Worm (Caenorhabditis elegans): ENCODE measurements around the gene cyp-35A2.

Gene cyp-35A2

DNA sequence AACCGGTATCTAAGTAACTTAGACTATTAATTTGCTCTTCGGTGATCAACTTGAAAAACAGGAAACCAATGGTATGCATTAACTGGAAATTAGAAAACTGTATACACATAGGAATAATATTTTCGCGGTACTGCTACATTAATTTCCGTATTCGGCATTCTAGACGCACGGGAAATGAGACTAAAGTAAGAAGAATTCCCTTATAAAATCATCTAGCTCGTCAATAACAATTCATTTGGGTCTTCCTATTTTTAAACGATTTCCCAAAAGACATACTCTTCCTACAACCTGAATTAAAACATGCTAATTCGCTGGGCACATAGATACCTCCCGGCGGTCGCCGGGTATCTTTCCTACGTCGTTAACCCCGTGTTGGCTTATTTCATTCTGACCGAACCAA lies 38.4 kb upstream of the cyp-35A2 start, which contains the start of gene srj-13:
srj-13 (plus strand) TSS at position 301 of the 400 bp plus-strand sequence.
- no peak for TF ChIP-seq aly-1 (tag; optimal IDR thresholded peaks at IDR 0.05)
- no peak for TF ChIP-seq tbx-11 (GFP tag; IDR thresholded peaks at IDR 0.05)
- TF ChIP-seq B0310.2 (tag; optimal IDR thresholded peaks at IDR 0.05) = no peak
- no peak for TF ChIP-seq hmbx-1 (tag; optimal IDR thresholded peaks at IDR 0.05)
- TF ChIP-seq ceh-36 (tag; optimal IDR thresholded peaks at IDR 0.05) = no peak
- no peak for TF ChIP-seq flt-1 (GFP tag; IDR thresholded peaks at IDR 0.05)
- no peak for TF ChIP-seq hmg-4 (GFP tag; optimal IDR thresholded peaks at IDR 0.05)
- TF ChIP-seq sea-1 (GFP tag; conservative IDR thresholded peaks at IDR 0.05) = no peak
- no peak for TF ChIP-seq F13C5.2 (tag; optimal IDR thresholded peaks at IDR 0.05)
- TF ChIP-seq ceh-13 (GFP tag; optimal IDR thresholded peaks at IDR 0.05) = no peak
- no peak for TF ChIP-seq ama-1 (optimal IDR thresholded peaks at IDR 0.05)
- TF ChIP-seq ets-7 (tag; optimal IDR thresholded peaks at IDR 0.05) = no peak
- no peak for TF ChIP-seq pes-1 (GFP tag; IDR thresholded peaks at IDR 0.05)
- no peak for TF ChIP-seq tbx-37 (GFP tag; conservative IDR thresholded peaks at IDR 0.05)
- no peak for TF ChIP-seq hnd-1 (tag; optimal IDR thresholded peaks at IDR 0.05)

DNA sequence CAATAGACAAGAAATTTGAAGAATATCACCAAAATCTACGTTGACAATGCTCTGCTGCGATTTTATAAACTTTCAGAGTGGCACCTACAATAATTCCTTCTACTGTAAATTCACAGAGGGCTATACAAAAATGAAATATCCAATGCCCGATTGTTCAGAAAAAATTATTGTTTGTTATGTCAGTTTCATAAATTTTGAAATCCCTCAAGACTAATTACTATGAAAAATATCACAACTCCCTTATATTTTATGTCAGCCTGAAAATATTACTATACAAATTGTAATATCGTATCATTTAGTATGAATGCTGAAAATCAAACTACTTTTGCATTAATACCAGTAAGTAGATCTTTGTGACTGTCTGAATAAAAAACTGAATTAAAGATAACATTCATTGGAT lies 36.6 kb upstream of the cyp-35A2 start, which contains the start of gene srx-60:
srx-60 (plus strand) TSS at position 301 of the 400 bp plus-strand sequence.
- no peak for TF ChIP-seq tbx-11 (GFP tag; IDR thresholded peaks at IDR 0.05)
- no peak for TF ChIP-seq ets-7 (tag; optimal IDR thresholded peaks at IDR 0.05)
- no peak for TF ChIP-seq pes-1 (GFP tag; IDR thresholded peaks at IDR 0.05)
- TF ChIP-seq sea-1 (GFP tag; conservative IDR thresholded peaks at IDR 0.05) = no peak
- no peak for TF ChIP-seq hnd-1 (tag; optimal IDR thresholded peaks at IDR 0.05)
- TF ChIP-seq B0310.2 (tag; optimal IDR thresholded peaks at IDR 0.05) = no peak
- TF ChIP-seq tra-4 (tag; optimal IDR thresholded peaks at IDR 0.05) = no peak
- TF ChIP-seq scrt-1 (GFP tag; IDR thresholded peaks at IDR 0.05) = no peak
- TF ChIP-seq ceh-13 (GFP tag; optimal IDR thresholded peaks at IDR 0.05) = no peak
- TF ChIP-seq hmg-4 (GFP tag; optimal IDR thresholded peaks at IDR 0.05) = no peak
- no peak for TF ChIP-seq ama-1 (optimal IDR thresholded peaks at IDR 0.05)
- TF ChIP-seq hmbx-1 (tag; optimal IDR thresholded peaks at IDR 0.05) = no peak
- no peak for TF ChIP-seq F13C5.2 (tag; optimal IDR thresholded peaks at IDR 0.05)
- TF ChIP-seq ceh-36 (tag; optimal IDR thresholded peaks at IDR 0.05) = no peak
- TF ChIP-seq flt-1 (GFP tag; IDR thresholded peaks at IDR 0.05) = no peak
- no peak for TF ChIP-seq aly-1 (tag; optimal IDR thresholded peaks at IDR 0.05)
- no peak for TF ChIP-seq tbx-37 (GFP tag; conservative IDR thresholded peaks at IDR 0.05)

DNA sequence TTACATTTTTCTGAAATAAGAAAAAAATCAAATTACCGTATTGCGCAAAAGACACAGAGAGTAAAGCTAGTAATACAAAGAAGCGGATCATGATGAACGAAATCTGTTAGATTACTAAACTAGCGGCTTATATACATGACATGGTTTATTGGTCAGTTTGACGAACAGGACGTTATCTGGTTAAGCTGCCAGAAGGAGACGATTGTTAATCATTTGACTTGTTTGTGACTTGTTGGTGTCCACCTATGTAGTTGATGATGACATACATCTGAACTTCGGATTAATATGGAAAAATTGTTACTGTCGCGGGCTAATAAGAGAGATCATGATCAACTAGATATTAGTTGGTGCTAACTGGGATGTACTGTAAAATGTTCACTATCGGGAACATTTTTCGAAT lies 36.1 kb upstream of the cyp-35A2 start, which contains the start of gene cnc-9:
cnc-9 (minus strand) TSS at position 101 of the 400 bp plus-strand sequence.
- TF ChIP-seq ceh-36 (tag; optimal IDR thresholded peaks at IDR 0.05) (no peak), scrt-1 (GFP tag; IDR thresholded peaks at IDR 0.05) (no peak), tbx-37 (GFP tag; conservative IDR thresholded peaks at IDR 0.05) (no peak), ceh-13 (GFP tag; optimal IDR thresholded peaks at IDR 0.05) (no peak), sea-1 (GFP tag; conservative IDR thresholded peaks at IDR 0.05) (no peak), ama-1 (optimal IDR thresholded peaks at IDR 0.05) (no peak), pes-1 (GFP tag; IDR thresholded peaks at IDR 0.05) (no peak), tbx-11 (GFP tag; IDR thresholded peaks at IDR 0.05) (no peak), tra-4 (tag; optimal IDR thresholded peaks at IDR 0.05) (no peak), hmg-4 (GFP tag; optimal IDR thresholded peaks at IDR 0.05) (no peak), flt-1 (GFP tag; IDR thresholded peaks at IDR 0.05) (no peak), hnd-1 (tag; optimal IDR thresholded peaks at IDR 0.05) (no peak), ets-7 (tag; optimal IDR thresholded peaks at IDR 0.05) (no peak), F13C5.2 (tag; optimal IDR thresholded peaks at IDR 0.05) (no peak), hmbx-1 (tag; optimal IDR thresholded peaks at IDR 0.05) (no peak), aly-1 (tag; optimal IDR thresholded peaks at IDR 0.05) (no peak), B0310.2 (tag; optimal IDR thresholded peaks at IDR 0.05) (no peak)

DNA sequence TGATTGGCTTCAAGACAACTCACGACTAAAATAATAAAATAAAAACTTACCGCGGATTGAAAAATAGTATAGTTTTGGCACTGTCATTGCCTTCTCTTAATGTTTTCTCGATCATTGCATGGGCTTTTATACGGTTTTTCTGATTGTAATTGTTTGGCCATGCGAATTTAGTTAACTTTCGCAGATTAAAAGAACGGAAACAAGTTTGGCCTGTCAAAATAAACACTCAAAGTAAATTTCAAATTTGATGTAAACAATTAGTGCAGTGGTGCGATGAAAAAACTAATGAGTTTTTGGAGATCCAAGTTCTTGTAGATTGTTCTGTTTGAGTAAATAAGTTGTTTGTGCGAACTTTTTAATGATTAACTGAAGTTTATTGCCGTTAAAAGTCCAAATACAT lies 35.2 kb upstream of the cyp-35A2 start, which contains the start of gene gst-41:
gst-41 (minus strand) TSS at position 101 of the 400 bp plus-strand sequence.
- TF ChIP-seq pes-1 (GFP tag; IDR thresholded peaks at IDR 0.05) (no peak), hmbx-1 (tag; optimal IDR thresholded peaks at IDR 0.05) (no peak), tbx-37 (GFP tag; conservative IDR thresholded peaks at IDR 0.05) (no peak), ets-7 (tag; optimal IDR thresholded peaks at IDR 0.05) (no peak), tra-4 (tag; optimal IDR thresholded peaks at IDR 0.05) (no peak), flt-1 (GFP tag; IDR thresholded peaks at IDR 0.05) (no peak), aly-1 (tag; optimal IDR thresholded peaks at IDR 0.05) (no peak), F13C5.2 (tag; optimal IDR thresholded peaks at IDR 0.05) (no peak), ceh-13 (GFP tag; optimal IDR thresholded peaks at IDR 0.05) (no peak), tbx-11 (GFP tag; IDR thresholded peaks at IDR 0.05) (no peak), ceh-36 (tag; optimal IDR thresholded peaks at IDR 0.05) (no peak), sea-1 (GFP tag; conservative IDR thresholded peaks at IDR 0.05) (no peak), ama-1 (optimal IDR thresholded peaks at IDR 0.05) (no peak), B0310.2 (tag; optimal IDR thresholded peaks at IDR 0.05) (no peak), hmg-4 (GFP tag; optimal IDR thresholded peaks at IDR 0.05) (no peak), hnd-1 (tag; optimal IDR thresholded peaks at IDR 0.05) (no peak), scrt-1 (GFP tag; IDR thresholded peaks at IDR 0.05) (no peak)

DNA sequence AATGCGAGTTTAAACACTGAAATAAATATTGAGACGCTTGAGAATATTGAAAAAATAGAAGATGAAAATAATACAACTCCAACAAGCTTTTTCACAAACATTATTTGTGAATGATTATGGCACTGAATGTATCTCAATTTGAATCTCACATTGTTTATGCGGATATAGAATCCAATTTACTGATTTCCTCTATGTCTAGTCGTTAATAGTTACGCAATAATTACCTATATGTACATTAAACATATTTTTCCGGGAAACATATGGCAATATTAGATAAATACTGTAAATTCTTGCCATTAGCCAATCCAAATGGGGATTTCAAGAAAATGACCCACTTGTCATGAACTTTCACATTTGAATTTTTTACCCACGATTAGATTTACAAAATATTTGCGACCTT lies 31.4 kb upstream of the cyp-35A2 start, which contains the start of gene srx-9:
srx-9 (minus strand) TSS at position 101 of the 400 bp plus-strand sequence.
- no peak for TF ChIP-seq tra-4 (tag; optimal IDR thresholded peaks at IDR 0.05)
- no peak for TF ChIP-seq ets-7 (tag; optimal IDR thresholded peaks at IDR 0.05)
- TF ChIP-seq pes-1 (GFP tag; IDR thresholded peaks at IDR 0.05) = no peak
- no peak for TF ChIP-seq ceh-13 (GFP tag; optimal IDR thresholded peaks at IDR 0.05)
- no peak for TF ChIP-seq ama-1 (optimal IDR thresholded peaks at IDR 0.05)
- TF ChIP-seq F13C5.2 (tag; optimal IDR thresholded peaks at IDR 0.05) = no peak
- TF ChIP-seq hmg-4 (GFP tag; optimal IDR thresholded peaks at IDR 0.05) = no peak
- TF ChIP-seq hnd-1 (tag; optimal IDR thresholded peaks at IDR 0.05) = no peak
- no peak for TF ChIP-seq ceh-36 (tag; optimal IDR thresholded peaks at IDR 0.05)
- TF ChIP-seq tbx-37 (GFP tag; conservative IDR thresholded peaks at IDR 0.05) = no peak
- no peak for TF ChIP-seq B0310.2 (tag; optimal IDR thresholded peaks at IDR 0.05)

DNA sequence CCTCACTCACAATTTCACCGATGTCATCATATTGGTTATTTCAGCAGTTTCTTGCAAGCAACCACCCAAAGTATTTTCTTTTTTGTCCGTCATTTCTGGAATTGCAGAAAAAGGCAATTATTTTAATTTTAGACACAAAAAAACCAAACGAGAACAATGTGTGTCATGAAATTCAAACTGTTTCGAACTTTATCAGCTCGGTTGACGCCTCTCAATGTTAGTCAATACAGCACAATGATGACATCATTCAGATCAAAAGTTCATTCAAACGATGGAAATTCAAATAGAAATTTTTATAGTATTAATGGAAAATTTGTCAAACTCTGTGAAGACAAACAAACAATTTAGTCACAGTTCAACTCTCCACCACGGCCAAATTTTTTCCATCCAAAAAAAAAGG lies 28.0 kb upstream of the cyp-35A2 start, which contains the start of gene fbxa-105:
fbxa-105 (minus strand) TSS at position 97 of the 400 bp plus-strand sequence.
- TF ChIP-seq hnd-1 (tag; optimal IDR thresholded peaks at IDR 0.05) (no peak), tbx-11 (GFP tag; IDR thresholded peaks at IDR 0.05) (no peak), scrt-1 (GFP tag; IDR thresholded peaks at IDR 0.05) (no peak), aly-1 (tag; optimal IDR thresholded peaks at IDR 0.05) (no peak), ets-7 (tag; optimal IDR thresholded peaks at IDR 0.05) (no peak), ceh-13 (GFP tag; optimal IDR thresholded peaks at IDR 0.05) (no peak), flt-1 (GFP tag; IDR thresholded peaks at IDR 0.05) (no peak), hmbx-1 (tag; optimal IDR thresholded peaks at IDR 0.05) (no peak), F13C5.2 (tag; optimal IDR thresholded peaks at IDR 0.05) (no peak), ama-1 (optimal IDR thresholded peaks at IDR 0.05) (no peak), sea-1 (GFP tag; conservative IDR thresholded peaks at IDR 0.05) (no peak)
